Worm (Caenorhabditis elegans) whole organism, L1 larva: Measurements from ENCODE around the gene ceh-40.
A peak's percentile ranks its signal among the peaks of the same experiment; 100 is the strongest.

ENCODE experiments used
- C16A3.4 ChIP-seq: fragments of 150-350 bp; optimal IDR thresholded peaks from 2 replicates; lab custom pipeline; 2014; ENCODE audit warnings: missing biosample characterization, missing genetic modification characterization
- Y116A8C.19 ChIP-seq: sonication (generic microtip); optimal IDR thresholded peaks from 2 replicates; lab custom pipeline; 2016; ENCODE audit warnings: missing compliant biosample characterization, missing genetic modification characterization, borderline replicate concordance
- aly-2 ChIP-seq: fragments of 150-350 bp; optimal IDR thresholded peaks from 2 replicates; lab custom pipeline; 2014; ENCODE audit warnings: missing biosample characterization, missing genetic modification characterization
- blmp-1 ChIP-seq: fragments of 150-350 bp; optimal IDR thresholded peaks from 2 replicates; lab custom pipeline; 2014; ENCODE audit warnings: missing biosample characterization, missing genetic modification characterization
- ceh-8 ChIP-seq: fragments of 200-800 bp; sonication (Bioruptor generic); optimal IDR thresholded peaks from 2 replicates; lab custom pipeline; 2018; ENCODE audit warnings: mild to moderate bottlenecking, missing genetic modification characterization, moderate library complexity, missing compliant biosample characterization
- ceh-82 ChIP-seq, 3 experiments: fragments of 150-350 bp in 1 of 3; sonication (generic microtip) in 2 of 3; optimal IDR thresholded peaks; 2 replicates each; lab custom pipeline; 2014 to 2017; ENCODE audit warnings: missing biosample characterization in 3 of 3, missing genetic modification characterization in 3 of 3
- dpl-1 ChIP-seq, 3 experiments: fragments of 150-350 bp in 2 of 3; sonication (generic microtip) in 1 of 3; optimal IDR thresholded peaks; 2 replicates each; lab custom pipeline; 2014 to 2017; ENCODE audit warnings: missing biosample characterization in 3 of 3, missing genetic modification characterization in 3 of 3, missing genetic modification reagents in 3 of 3
- dsc-1 ChIP-seq: sonication (generic microtip); optimal IDR thresholded peaks from 2 replicates; lab custom pipeline; 2016; ENCODE audit warnings: mild to moderate bottlenecking, missing genetic modification characterization, missing compliant biosample characterization
- efl-3 ChIP-seq: fragments of 200-800 bp; sonication (Bioruptor generic); optimal IDR thresholded peaks from 2 replicates; lab custom pipeline; 2018; ENCODE audit warnings: mild to moderate bottlenecking, missing genetic modification characterization, missing compliant biosample characterization
- elt-2 ChIP-seq: sonication (generic microtip); optimal IDR thresholded peaks from 2 replicates; lab custom pipeline; 2016; ENCODE audit warnings: missing genetic modification characterization, mild to moderate bottlenecking, inconsistent platforms, missing compliant biosample characterization, missing genetic modification reagents
- fkh-10 ChIP-seq: sonication (generic microtip); optimal IDR thresholded peaks from 2 replicates; lab custom pipeline; 2017; ENCODE audit warnings: missing biosample characterization, missing genetic modification reagents, missing genetic modification characterization
- fkh-4 ChIP-seq: sonication (generic microtip); optimal IDR thresholded peaks from 2 replicates; lab custom pipeline; 2016; ENCODE audit warnings: missing compliant biosample characterization, missing genetic modification characterization, borderline replicate concordance
- fkh-8 ChIP-seq: sonication (generic microtip); optimal IDR thresholded peaks from 2 replicates; lab custom pipeline; 2016; ENCODE audit warnings: mild to moderate bottlenecking, missing genetic modification characterization, missing compliant biosample characterization
- hlh-17 ChIP-seq: fragments of 200-800 bp; sonication (Bioruptor generic); optimal IDR thresholded peaks from 2 replicates; lab custom pipeline; 2018; ENCODE audit warnings: missing genetic modification characterization, mild to moderate bottlenecking, missing compliant biosample characterization, moderate library complexity, borderline replicate concordance
- hlh-4 ChIP-seq: sonication (generic microtip); optimal IDR thresholded peaks from 2 replicates; lab custom pipeline; 2016; ENCODE audit warnings: mild to moderate bottlenecking, missing genetic modification characterization, missing compliant biosample characterization
- irx-1 ChIP-seq: sonication (generic microtip); optimal IDR thresholded peaks from 2 replicates; lab custom pipeline; 2016; ENCODE audit warnings: missing genetic modification characterization, missing compliant biosample characterization
- lin-15B ChIP-seq: fragments of 150-350 bp; sonication (generic microtip); optimal IDR thresholded peaks from 3 replicates; lab custom pipeline; 2014; ENCODE audit warnings: missing biosample characterization, missing genetic modification characterization
- lin-35 ChIP-seq, 2 experiments: fragments of 150-350 bp; optimal IDR thresholded peaks; 2 replicates each; lab custom pipeline; 2014; ENCODE audit warnings: missing biosample characterization in 2 of 2, missing genetic modification characterization in 2 of 2, missing genetic modification reagents in 2 of 2
- mdl-1 ChIP-seq, 2 experiments: fragments of 150-350 bp; optimal IDR thresholded peaks; 2 replicates each; lab custom pipeline; 2014 to 2017; ENCODE audit warnings: missing biosample characterization in 2 of 2, missing genetic modification characterization in 2 of 2, inconsistent platforms in 1 of 2
- nhr-11 ChIP-seq: fragments of 150-350 bp; optimal IDR thresholded peaks from 2 replicates; lab custom pipeline; 2014; ENCODE audit warnings: missing biosample characterization, missing genetic modification characterization
- nhr-20 ChIP-seq: sonication (generic microtip); optimal IDR thresholded peaks from 2 replicates; lab custom pipeline; 2016; ENCODE audit warnings: mild to moderate bottlenecking, missing genetic modification characterization, missing compliant biosample characterization
- nhr-28 ChIP-seq: fragments of 150-350 bp; optimal IDR thresholded peaks from 2 replicates; lab custom pipeline; 2014; ENCODE audit warnings: missing biosample characterization, missing genetic modification characterization
- nhr-84 ChIP-seq: sonication (generic microtip); optimal IDR thresholded peaks from 2 replicates; lab custom pipeline; 2017; ENCODE audit warnings: missing biosample characterization, missing genetic modification characterization
- nhr-90 ChIP-seq: sonication (generic microtip); optimal IDR thresholded peaks from 2 replicates; lab custom pipeline; 2016; ENCODE audit warnings: mild to moderate bottlenecking, missing genetic modification characterization, missing compliant biosample characterization; ENCODE audit not compliant: poor library complexity
- skn-1 ChIP-seq: fragments of 150-350 bp; optimal IDR thresholded peaks from 2 replicates; lab custom pipeline; 2014; ENCODE audit warnings: missing biosample characterization, missing genetic modification characterization
- snpc-4 ChIP-seq: fragments of 150-350 bp; optimal IDR thresholded peaks from 2 replicates; lab custom pipeline; 2014; ENCODE audit warnings: missing biosample characterization, missing genetic modification characterization
- snu-23 ChIP-seq: sonication (generic microtip); optimal IDR thresholded peaks from 2 replicates; lab custom pipeline; 2016; ENCODE audit warnings: missing genetic modification characterization, missing compliant biosample characterization
- sox-4 ChIP-seq: sonication (generic microtip); optimal IDR thresholded peaks from 2 replicates; lab custom pipeline; 2016; ENCODE audit warnings: missing genetic modification characterization, missing compliant biosample characterization
- sup-37 ChIP-seq: fragments of 200-800 bp; sonication (Bioruptor generic); optimal IDR thresholded peaks from 2 replicates; lab custom pipeline; 2018; ENCODE audit warnings: mild to moderate bottlenecking, missing genetic modification characterization, missing compliant biosample characterization
- swsn-7 ChIP-seq: sonication (generic microtip); optimal IDR thresholded peaks from 2 replicates; lab custom pipeline; 2016; ENCODE audit warnings: missing genetic modification characterization, missing compliant biosample characterization
- tbx-2 ChIP-seq: sonication (generic microtip); optimal IDR thresholded peaks from 2 replicates; lab custom pipeline; 2016; ENCODE audit warnings: missing genetic modification characterization, missing compliant biosample characterization
- tlp-1 ChIP-seq: fragments of 150-350 bp; optimal IDR thresholded peaks from 2 replicates; lab custom pipeline; 2014; ENCODE audit warnings: missing biosample characterization, missing genetic modification characterization
- unc-30 ChIP-seq: sonication (generic microtip); optimal IDR thresholded peaks from 2 replicates; lab custom pipeline; 2017; ENCODE audit warnings: missing biosample characterization, missing genetic modification characterization
- unc-62 ChIP-seq: fragments of 150-350 bp; optimal IDR thresholded peaks from 2 replicates; lab custom pipeline; 2014; ENCODE audit warnings: missing biosample characterization, missing genetic modification reagents, missing genetic modification characterization
- ztf-4 ChIP-seq: fragments of 150-350 bp; optimal IDR thresholded peaks from 2 replicates; lab custom pipeline; 2014; ENCODE audit warnings: missing biosample characterization, missing genetic modification characterization

The ceh-40 gene

ce11 chrX:12323439-12323838, 2.9 kb upstream of the ceh-40 start, which contains the start of gene srd-40:
Gene srd-40, plus strand, starts transcription at chrX:12323739.
- TF ChIP-seq fkh-8 (tag; lab: Kevin White, UChicago) (peak; percentile 44), hlh-4 (tag; lab: Kevin White, UChicago) (peak; percentile 19), sox-4 (no peak), efl-3 (GFP tag; lab: Kevin White, UChicago) (no peak)

ce11 chrX:12321357-12321756, 780 bp upstream of the ceh-40 start, which contains the start of gene F17A2.13:
Gene F17A2.13, plus strand, starts transcription at chrX:12321657.
- TF ChIP-seq mdl-1 (tag; optimal IDR thresholded peaks at IDR 0.05; lab: Kevin White, UChicago) (no peak), sup-37 (GFP tag; lab: Kevin White, UChicago) (no peak), ceh-8 (GFP tag; lab: Kevin White, UChicago) (no peak), blmp-1 (no peak), lin-35 (GFP tag; optimal IDR thresholded peaks at IDR 0.05; lab: Kevin White, UChicago) (no peak), unc-30 (tag; lab: Kevin White, UChicago) (no peak), snpc-4 (tag; lab: Kevin White, UChicago) (no peak), ceh-82 (tag; optimal IDR thresholded peaks at IDR 0.05; lab: Kevin White, UChicago) (no peak)
- TF ChIP-seq, all 84 proteins: peak for 0

ce11 chrX:12317560-12317959, 3.0 kb downstream of the ceh-40 start:
- TF ChIP-seq unc-62 (GFP tag; lab: Kevin White, UChicago) (no peak), irx-1 (tag; lab: Kevin White, UChicago) (no peak), ztf-4 (tag; lab: Kevin White, UChicago) (no peak), sup-37 (GFP tag; lab: Kevin White, UChicago) (no peak), tbx-2 (tag; lab: Kevin White, UChicago) (no peak), nhr-90 (tag; lab: Kevin White, UChicago) (no peak), swsn-7 (tag; lab: Kevin White, UChicago) (no peak), dpl-1 (GFP tag; optimal IDR thresholded peaks at IDR 0.05; lab: Kevin White, UChicago) (no peak), ceh-82 (tag; optimal IDR thresholded peaks at IDR 0.05; lab: Kevin White, UChicago) (no peak), fkh-10 (GFP tag; lab: Kevin White, UChicago) (no peak), nhr-20 (tag; lab: Kevin White, UChicago) (no peak), lin-15B (tag; lab: Kevin White, UChicago) (no peak), fkh-4 (tag; lab: Kevin White, UChicago) (no peak), snu-23 (no peak), nhr-84 (tag; lab: Kevin White, UChicago) (no peak), C16A3.4 (tag; lab: Kevin White, UChicago) (no peak)
- TF ChIP-seq, all 84 proteins: peak for 0

ce11 chrX:12315268-12315667, 5.3 kb downstream of the ceh-40 start, which contains the start of gene xtr-2:
Gene xtr-2, plus strand, starts transcription at chrX:12315568.
- TF ChIP-seq dsc-1 (tag; lab: Kevin White, UChicago) = no peak

- TF ChIP-seq Y116A8C.19 (tag; lab: Kevin White, UChicago) = no peak
- TF ChIP-seq tlp-1 = no peak
- no peak for TF ChIP-seq aly-2 (tag; lab: Kevin White, UChicago)
- TF ChIP-seq swsn-7 (tag; lab: Kevin White, UChicago) = no peak
- peak; percentile 5 for TF ChIP-seq elt-2
- no peak for TF ChIP-seq skn-1 (tag; lab: Kevin White, UChicago)
Measured at ce11 chrX:12314395-12314794, 6.2 kb downstream of the ceh-40 start.

- TF ChIP-seq nhr-11 (tag; lab: Kevin White, UChicago) (no peak), nhr-28 (no peak), snu-23 (no peak), hlh-17 (no peak), lin-35 (GFP tag; optimal IDR thresholded peaks at IDR 0.05; lab: Kevin White, UChicago) (no peak)
Measured at ce11 chrX:12313779-12314178, 6.8 kb downstream of the ceh-40 start.
